Worm (Caenorhabditis elegans) whole organism, L2 larva: Measurements from ENCODE around the gene dcap-1.

ENCODE experiments used
- C34F6.9 ChIP-seq: fragments of 150-350 bp; optimal IDR thresholded peaks from 2 replicates; lab custom pipeline; 2014; ENCODE audit warnings: missing biosample characterization, missing genetic modification characterization
- F13H6.1 ChIP-seq: sonication (generic microtip); optimal IDR thresholded peaks from 2 replicates; lab custom pipeline; 2016; ENCODE audit warnings: missing genetic modification characterization, missing compliant biosample characterization
- R02D3.7 ChIP-seq: fragments of 150-350 bp; optimal IDR thresholded peaks from 2 replicates; lab custom pipeline; 2014; ENCODE audit warnings: missing biosample characterization, missing genetic modification characterization
- Y55F3AM.14 ChIP-seq: fragments of 200-800 bp; sonication (Bioruptor generic); optimal IDR thresholded peaks from 2 replicates; lab custom pipeline; 2018; ENCODE audit warnings: mild to moderate bottlenecking, missing genetic modification characterization, missing compliant biosample characterization
- ZK546.5 ChIP-seq: sonication (generic microtip); optimal IDR thresholded peaks from 2 replicates; lab custom pipeline; 2017; ENCODE audit warnings: missing biosample characterization, missing genetic modification characterization
- alr-1 ChIP-seq: fragments of 150-350 bp; optimal IDR thresholded peaks from 2 replicates; lab custom pipeline; 2014; ENCODE audit warnings: missing biosample characterization, missing genetic modification characterization
- aly-2 ChIP-seq: fragments of 150-350 bp; optimal IDR thresholded peaks from 2 replicates; lab custom pipeline; 2014; ENCODE audit warnings: missing biosample characterization, missing genetic modification characterization
- ama-1 ChIP-seq: fragments of 150-350 bp; optimal IDR thresholded peaks from 2 replicates; lab custom pipeline; 2018; ENCODE audit warnings: inconsistent platforms
- blmp-1 ChIP-seq: sonication (generic microtip); optimal IDR thresholded peaks from 2 replicates; lab custom pipeline; 2017; ENCODE audit warnings: missing genetic modification characterization, mild to moderate bottlenecking, missing compliant biosample characterization, antibody characterized with exemption, moderate library complexity; ENCODE audit not compliant: insufficient read depth
- ceh-16 ChIP-seq: fragments of 150-350 bp; optimal IDR thresholded peaks from 2 replicates; lab custom pipeline; 2014; ENCODE audit warnings: missing biosample characterization, missing genetic modification characterization
- ceh-82 ChIP-seq: fragments of 150-350 bp; optimal IDR thresholded peaks from 2 replicates; lab custom pipeline; 2014; ENCODE audit warnings: missing biosample characterization, missing genetic modification characterization
- crh-2 ChIP-seq: sonication (generic microtip); optimal IDR thresholded peaks from 2 replicates; lab custom pipeline; 2017; ENCODE audit warnings: missing biosample characterization, missing genetic modification characterization
- dmd-4 ChIP-seq: sonication (generic microtip); optimal IDR thresholded peaks from 2 replicates; lab custom pipeline; 2017; ENCODE audit warnings: missing biosample characterization, missing genetic modification characterization
- egl-27 ChIP-seq: sonication (generic microtip); optimal IDR thresholded peaks from 3 replicates; lab custom pipeline; 2017; ENCODE audit warnings: missing biosample characterization, missing genetic modification reagents, missing genetic modification characterization
- elt-1 ChIP-seq: fragments of 150-350 bp; optimal IDR thresholded peaks from 2 replicates; lab custom pipeline; 2014; ENCODE audit warnings: missing biosample characterization, missing genetic modification characterization
- elt-3 ChIP-seq: sonication (generic microtip); optimal IDR thresholded peaks from 2 replicates; lab custom pipeline; 2017; ENCODE audit warnings: missing biosample characterization, missing genetic modification characterization
- fos-1 ChIP-seq: fragments of 150-350 bp; optimal IDR thresholded peaks from 2 replicates; lab custom pipeline; 2014; ENCODE audit warnings: missing biosample characterization, missing genetic modification characterization
- gmeb-1 ChIP-seq: fragments of 150-350 bp; optimal IDR thresholded peaks from 2 replicates; lab custom pipeline; 2014; ENCODE audit warnings: missing biosample characterization, missing genetic modification characterization
- lin-13 ChIP-seq: fragments of 150-350 bp; optimal IDR thresholded peaks from 2 replicates; lab custom pipeline; 2014; ENCODE audit warnings: missing biosample characterization, missing genetic modification reagents, missing genetic modification characterization
- lin-39 ChIP-seq: fragments of 150-350 bp; optimal IDR thresholded peaks from 2 replicates; lab custom pipeline; 2014; ENCODE audit warnings: missing biosample characterization, missing genetic modification reagents, missing genetic modification characterization
- lsy-2 ChIP-seq, 2 experiments: fragments of 150-350 bp in 1 of 2; sonication (generic microtip) in 1 of 2; optimal IDR thresholded peaks; 2 replicates each; lab custom pipeline; 2014 to 2017; ENCODE audit warnings: missing biosample characterization in 2 of 2, missing genetic modification characterization in 2 of 2
- mab-5 ChIP-seq: fragments of 150-350 bp; optimal IDR thresholded peaks from 2 replicates; lab custom pipeline; 2014; ENCODE audit warnings: missing biosample characterization, missing genetic modification characterization
- mbf-1 ChIP-seq: sonication (generic microtip); optimal IDR thresholded peaks from 2 replicates; lab custom pipeline; 2017; ENCODE audit warnings: missing biosample characterization, missing genetic modification characterization
- mdl-1 ChIP-seq, 2 experiments: fragments of 150-350 bp in 1 of 2; sonication (generic microtip) in 1 of 2; optimal IDR thresholded peaks; 2 replicates each; lab custom pipeline; 2017; ENCODE audit warnings: missing biosample characterization in 2 of 2, missing genetic modification characterization in 2 of 2
- nhr-10 ChIP-seq: sonication (generic microtip); optimal IDR thresholded peaks from 2 replicates; lab custom pipeline; 2017; ENCODE audit warnings: missing biosample characterization, missing genetic modification characterization
- nhr-11 ChIP-seq: fragments of 150-350 bp; optimal IDR thresholded peaks from 2 replicates; lab custom pipeline; 2014; ENCODE audit warnings: missing biosample characterization, missing genetic modification characterization
- nhr-12 ChIP-seq: fragments of 150-350 bp; optimal IDR thresholded peaks from 2 replicates; lab custom pipeline; 2014; ENCODE audit warnings: missing biosample characterization, missing genetic modification characterization
- nhr-21 ChIP-seq: fragments of 150-350 bp; optimal IDR thresholded peaks from 2 replicates; lab custom pipeline; 2014; ENCODE audit warnings: missing biosample characterization, missing genetic modification characterization
- nhr-23 ChIP-seq: fragments of 150-350 bp; optimal IDR thresholded peaks from 2 replicates; lab custom pipeline; 2014; ENCODE audit warnings: missing biosample characterization, missing genetic modification reagents, missing genetic modification characterization
- nhr-237 ChIP-seq: fragments of 150-350 bp; optimal IDR thresholded peaks from 2 replicates; lab custom pipeline; 2014; ENCODE audit warnings: missing biosample characterization, missing genetic modification characterization
- nhr-25 ChIP-seq: fragments of 150-350 bp; sonication (generic microtip); optimal IDR thresholded peaks from 3 replicates; lab custom pipeline; 2014; ENCODE audit warnings: missing biosample characterization, missing genetic modification characterization
- nhr-6 ChIP-seq: fragments of 150-350 bp; optimal IDR thresholded peaks from 2 replicates; lab custom pipeline; 2014; ENCODE audit warnings: missing biosample characterization, missing genetic modification characterization
- nhr-77 ChIP-seq: fragments of 150-350 bp; optimal IDR thresholded peaks from 2 replicates; lab custom pipeline; 2014; ENCODE audit warnings: missing biosample characterization, missing genetic modification characterization
- peb-1 ChIP-seq: fragments of 150-350 bp; optimal IDR thresholded peaks from 2 replicates; lab custom pipeline; 2014; ENCODE audit warnings: missing biosample characterization, missing genetic modification characterization
- sem-4 ChIP-seq: fragments of 150-350 bp; optimal IDR thresholded peaks from 2 replicates; lab custom pipeline; 2014; ENCODE audit warnings: missing biosample characterization, missing genetic modification reagents, missing genetic modification characterization
- sma-3 ChIP-seq: sonication (generic microtip); optimal IDR thresholded peaks from 2 replicates; lab custom pipeline; 2016; ENCODE audit warnings: missing genetic modification reagents, missing genetic modification characterization, missing compliant biosample characterization
- snpc-4 ChIP-seq: fragments of 150-350 bp; optimal IDR thresholded peaks from 2 replicates; lab custom pipeline; 2014; ENCODE audit warnings: missing biosample characterization, missing genetic modification characterization
- unc-39 ChIP-seq: fragments of 150-350 bp; optimal IDR thresholded peaks from 2 replicates; lab custom pipeline; 2014; ENCODE audit warnings: missing biosample characterization, missing genetic modification characterization
- unc-55 ChIP-seq: fragments of 150-350 bp; sonication (generic microtip); optimal IDR thresholded peaks from 3 replicates; lab custom pipeline; 2014; ENCODE audit warnings: missing biosample characterization, missing genetic modification reagents, missing genetic modification characterization
- unc-62 ChIP-seq: fragments of 150-350 bp; optimal IDR thresholded peaks from 2 replicates; lab custom pipeline; 2014; ENCODE audit warnings: missing biosample characterization, missing genetic modification reagents, missing genetic modification characterization
- zag-1 ChIP-seq: fragments of 150-350 bp; optimal IDR thresholded peaks from 2 replicates; lab custom pipeline; 2014; ENCODE audit warnings: missing biosample characterization, missing genetic modification characterization
- ztf-1 ChIP-seq: fragments of 200-800 bp; sonication (Bioruptor generic); conservative IDR thresholded peaks from 2 replicates; pipeline ENCODE4 v1.3.6; 2022; ENCODE audit warnings: missing genetic modification characterization, missing compliant biosample characterization
- ztf-11 ChIP-seq: sonication (generic microtip); optimal IDR thresholded peaks from 2 replicates; lab custom pipeline; 2017; ENCODE audit warnings: missing biosample characterization, missing genetic modification characterization
- ztf-4 ChIP-seq: fragments of 150-350 bp; optimal IDR thresholded peaks from 2 replicates; lab custom pipeline; 2014; ENCODE audit warnings: missing biosample characterization, missing genetic modification characterization

dcap-1 gene

ce11 chrIV:1058504-1058903 lies 3.9 kb upstream of the dcap-1 start:
- TF ChIP-seq Y55F3AM.14 (GFP tag; lab: Kevin White, UChicago) (no peak), F13H6.1 (no peak), lsy-2 (tag; optimal IDR thresholded peaks at IDR 0.05; lab: Kevin White, UChicago) (no peak), R02D3.7 (tag; lab: Kevin White, UChicago) (no peak), fos-1 (tag; lab: Kevin White, UChicago) (no peak), gmeb-1 (no peak), lin-13 (GFP tag; lab: Kevin White, UChicago) (no peak), nhr-237 (tag; lab: Kevin White, UChicago) (no peak), unc-55 (no peak), ztf-1 (no peak), nhr-10 (tag; lab: Kevin White, UChicago) (no peak), peb-1 (no peak)
- TF ChIP-seq, all 48 proteins: peak for 0

ce11 chrIV:1056263-1056942 lies 1.8 kb upstream of the dcap-1 start, which contains the start of the genes Y55F3AM.13 and mrps-25:
Gene Y55F3AM.13, minus strand, starts transcription at chrIV:1056313.
Gene mrps-25, plus strand, starts transcription at chrIV:1056892.
- TF ChIP-seq zag-1 (tag; lab: Kevin White, UChicago) (no peak), ceh-16 (no peak), ceh-82 (tag; lab: Kevin White, UChicago) (no peak), nhr-21 (no peak), dmd-4 (no peak), nhr-12 (tag; lab: Kevin White, UChicago) (no peak), mab-5 (tag; lab: Kevin White, UChicago) (no peak), Y55F3AM.14 (GFP tag; lab: Kevin White, UChicago) (no peak), nhr-11 (tag; lab: Kevin White, UChicago) (no peak), R02D3.7 (tag; lab: Kevin White, UChicago) (peak; percentile 90), unc-55 (peak; percentile 68), mdl-1 (tag; optimal IDR thresholded peaks at IDR 0.05; lab: Kevin White, UChicago) (no peak), ZK546.5 (tag; lab: Kevin White, UChicago) (no peak), nhr-25 (tag; lab: Kevin White, UChicago) (peak; percentile 48), ama-1 (lab: Kevin White, UChicago) (no peak), blmp-1 (tag; lab: Kevin White, UChicago) (no peak), ztf-1 (no peak), egl-27 (tag; lab: Kevin White, UChicago) (no peak), lin-39 (no peak), lsy-2 (tag; optimal IDR thresholded peaks at IDR 0.05; lab: Kevin White, UChicago) (peak; percentile 9 to 75), F13H6.1 (no peak), sem-4 (tag; lab: Kevin White, UChicago) (no peak), C34F6.9 (tag; lab: Kevin White, UChicago) (peak; percentile 45), alr-1 (tag; lab: Kevin White, UChicago) (no peak), elt-3 (no peak), nhr-77 (tag; lab: Kevin White, UChicago) (no peak), unc-62 (GFP tag; lab: Kevin White, UChicago) (no peak), nhr-6 (tag; lab: Kevin White, UChicago) (no peak), gmeb-1 (peak; percentile 63), nhr-23 (tag; lab: Kevin White, UChicago) (no peak), nhr-237 (tag; lab: Kevin White, UChicago) (no peak), ztf-11 (no peak), ztf-4 (tag; lab: Kevin White, UChicago) (no peak), sma-3 (peak; percentile 48), lin-13 (GFP tag; lab: Kevin White, UChicago) (peak; percentile 5), aly-2 (tag; lab: Kevin White, UChicago) (no peak), elt-1 (tag; lab: Kevin White, UChicago) (no peak), crh-2 (peak; percentile 26), snpc-4 (tag; lab: Kevin White, UChicago) (no peak), unc-39 (tag; lab: Kevin White, UChicago) (no peak), mbf-1 (tag; lab: Kevin White, UChicago) (no peak)
